Fruit fly (Drosophila melanogaster) whole organism, wandering third instar larva: Measurements from ENCODE around the gene Klp67A.

ENCODE experiments used
- Abd-B ChIP-seq: fragments of >200 bp; optimal IDR thresholded peaks from 2 replicates; lab custom pipeline; 2017; ENCODE audit warnings: missing biosample characterization, missing genetic modification characterization
- CG32264 ChIP-seq: fragments of 200-800 bp; sonication (Bioruptor generic); optimal IDR thresholded peaks from 2 replicates; lab custom pipeline; 2016; ENCODE audit warnings: missing biosample characterization, missing genetic modification characterization
- CG9705 ChIP-seq: fragments of 200-800 bp; sonication (Bioruptor generic); optimal IDR thresholded peaks from 2 replicates; lab custom pipeline; 2018; ENCODE audit warnings: missing biosample characterization, mild to moderate bottlenecking, missing genetic modification characterization
- CrebA ChIP-seq: fragments of 200-800 bp; sonication (Bioruptor generic); optimal IDR thresholded peaks from 2 replicates; lab custom pipeline; 2016; ENCODE audit warnings: missing biosample characterization, mild to moderate bottlenecking, missing genetic modification characterization, borderline replicate concordance
- Dfd ChIP-seq: fragments of >200 bp; optimal IDR thresholded peaks from 2 replicates; lab custom pipeline; 2017; ENCODE audit warnings: missing biosample characterization, missing genetic modification characterization
- Dif ChIP-seq: fragments of 200-275, 200-300 bp; sonication (Bioruptor generic); optimal IDR thresholded peaks from 2 replicates; lab custom pipeline; 2018; ENCODE audit warnings: missing biosample characterization, missing genetic modification characterization; ENCODE audit not compliant: partially characterized antibody
- GATAd ChIP-seq: sonication (Bioruptor generic); optimal IDR thresholded peaks from 2 replicates; lab custom pipeline; 2016; ENCODE audit warnings: missing biosample characterization, missing genetic modification characterization
- Hnf4 ChIP-seq: fragments of 200-800 bp; sonication (Bioruptor generic); optimal IDR thresholded peaks from 2 replicates; lab custom pipeline; 2016; ENCODE audit warnings: missing biosample characterization, mild to moderate bottlenecking, missing genetic modification characterization
- Hr78 ChIP-seq: fragments of >200 bp; optimal IDR thresholded peaks from 2 replicates; lab custom pipeline; 2017; ENCODE audit warnings: missing biosample characterization, missing genetic modification characterization
- Hr83 ChIP-seq: fragments of 200-300 bp; sonication (Bioruptor generic); optimal IDR thresholded peaks from 2 replicates; lab custom pipeline; 2016; ENCODE audit warnings: missing biosample characterization, mild to moderate bottlenecking, missing genetic modification characterization, moderate library complexity; ENCODE audit not compliant: poor library complexity, severe bottlenecking
- Jra ChIP-seq: sonication (Bioruptor generic); optimal IDR thresholded peaks from 2 replicates; lab custom pipeline; 2016; ENCODE audit warnings: missing biosample characterization, missing genetic modification characterization
- Mio ChIP-seq: sonication (Bioruptor generic); optimal IDR thresholded peaks from 2 replicates; lab custom pipeline; 2016; ENCODE audit warnings: missing biosample characterization, missing genetic modification characterization
- Myc ChIP-seq: fragments of >200 bp; optimal IDR thresholded peaks from 2 replicates; lab custom pipeline; 2017
- OdsH ChIP-seq: fragments of 200-800 bp; sonication (Bioruptor generic); optimal IDR thresholded peaks from 2 replicates; lab custom pipeline; 2016; ENCODE audit warnings: missing biosample characterization, mild to moderate bottlenecking, missing genetic modification characterization
- Rel ChIP-seq, 2 experiments: fragments of 200-800 bp; sonication (Bioruptor generic) in 1 of 2; optimal IDR thresholded peaks; 2 replicates in 1 of 2; 3 replicates in 1 of 2; lab custom pipeline; 2016 to 2019; ENCODE audit warnings: mild to moderate bottlenecking in 2 of 2, missing biosample characterization in 2 of 2, missing genetic modification characterization in 2 of 2, moderate library complexity in 1 of 2
- Sp1 ChIP-seq: fragments of 200-800 bp; sonication (Bioruptor generic); optimal IDR thresholded peaks from 3 replicates; lab custom pipeline; 2019; ENCODE audit warnings: missing biosample characterization, mild to moderate bottlenecking, missing genetic modification characterization, moderate library complexity
- Vsx2 ChIP-seq: fragments of 200-300, 225-300 bp; sonication (Bioruptor generic); optimal IDR thresholded peaks from 2 replicates; lab custom pipeline; 2018; ENCODE audit warnings: missing biosample characterization, missing genetic modification characterization; ENCODE audit not compliant: partially characterized antibody
- br ChIP-seq: fragments of 200-800 bp; sonication (Bioruptor generic); optimal IDR thresholded peaks from 2 replicates; lab custom pipeline; 2016; ENCODE audit warnings: missing biosample characterization, missing genetic modification characterization
- brk ChIP-seq: fragments of 200-800 bp; sonication (Bioruptor generic); optimal IDR thresholded peaks from 2 replicates; lab custom pipeline; 2016; ENCODE audit warnings: missing biosample characterization, mild to moderate bottlenecking, missing genetic modification characterization
- dl ChIP-seq, 2 experiments: fragments of 175-275, 200-275 bp in 1 of 2; fragments of 200-275 bp in 1 of 2; sonication (Bioruptor generic); optimal IDR thresholded peaks; lab custom pipeline; 2018; ENCODE audit warnings: mild to moderate bottlenecking in 2 of 2, missing biosample characterization in 2 of 2, missing genetic modification characterization in 2 of 2, moderate library complexity in 2 of 2; ENCODE audit not compliant: partially characterized antibody in 2 of 2, insufficient read depth in 1 of 2
- dsf ChIP-seq: sonication (Bioruptor generic); optimal IDR thresholded peaks from 2 replicates; lab custom pipeline; 2016; ENCODE audit warnings: missing biosample characterization, missing genetic modification characterization, borderline replicate concordance
- ey ChIP-seq: fragments of 200-800 bp; sonication (Bioruptor generic); optimal IDR thresholded peaks from 2 replicates; lab custom pipeline; 2016; ENCODE audit warnings: missing biosample characterization, missing genetic modification characterization
- foxo ChIP-seq, 2 experiments: fragments of 200-800 bp; sonication (Bioruptor generic); optimal IDR thresholded peaks; 2 replicates in 1 of 2; 3 replicates in 1 of 2; lab custom pipeline; 2016 to 2017; ENCODE audit warnings: missing biosample characterization in 2 of 2, missing genetic modification characterization in 2 of 2
- jim ChIP-seq: fragments of 175-275, 200-325 bp; sonication (Bioruptor generic); optimal IDR thresholded peaks from 2 replicates; lab custom pipeline; 2016; ENCODE audit warnings: missing biosample characterization, mild to moderate bottlenecking, missing genetic modification characterization
- lola ChIP-seq: fragments of >200 bp; optimal IDR thresholded peaks from 2 replicates; lab custom pipeline; 2017; ENCODE audit warnings: missing biosample characterization, missing genetic modification characterization
- pan ChIP-seq: fragments of >200 bp; optimal IDR thresholded peaks from 2 replicates; lab custom pipeline; 2017
- psq ChIP-seq: fragments of 200-800 bp; sonication (Bioruptor generic); optimal IDR thresholded peaks from 3 replicates; lab custom pipeline; 2017; ENCODE audit warnings: missing biosample characterization, mild to moderate bottlenecking, missing genetic modification characterization, moderate library complexity
- rgr ChIP-seq: fragments of 200-800 bp; sonication (Bioruptor generic); optimal IDR thresholded peaks from 3 replicates; lab custom pipeline; 2016; ENCODE audit warnings: missing biosample characterization, mild to moderate bottlenecking, missing genetic modification characterization
- sage ChIP-seq: fragments of 200-800 bp; sonication (Bioruptor generic); optimal IDR thresholded peaks from 2 replicates; lab custom pipeline; 2016; ENCODE audit warnings: missing biosample characterization, mild to moderate bottlenecking, missing genetic modification characterization
- tai ChIP-seq: sonication (Bioruptor generic); optimal IDR thresholded peaks from 2 replicates; lab custom pipeline; 2016; ENCODE audit warnings: missing biosample characterization, missing genetic modification characterization
- usp ChIP-seq: fragments of >200 bp; optimal IDR thresholded peaks from 2 replicates; lab custom pipeline; 2017; ENCODE audit warnings: missing biosample characterization, missing genetic modification characterization

Klp67A gene

dm6 chr3L:9368665-9369064 lies 1.8 kb upstream of the Klp67A start:
- TF ChIP-seq brk (no peak), GATAd (GFP tag; lab: Kevin White, UChicago) (no peak), Hr78 (GFP tag; lab: Kevin White, UChicago) (no peak), jim (GFP tag; lab: Kevin White, UChicago) (no peak), CG9705 (GFP tag; lab: Kevin White, UChicago) (no peak), sage (GFP tag; lab: Kevin White, UChicago) (no peak), Abd-B (GFP tag; lab: Kevin White, UChicago) (no peak), Rel (GFP tag; optimal IDR thresholded peaks at IDR 0.05; lab: Kevin White, UChicago) (no peak), Rel (tag; optimal IDR thresholded peaks at IDR 0.05; lab: Kevin White, UChicago) (no peak), Myc (lab: Kevin White, UChicago) (no peak), lola (no peak), tai (no peak), CrebA (GFP tag; lab: Kevin White, UChicago) (no peak)

dm6 chr3L:9367431-9367867 lies 603 bp upstream of the Klp67A start:
- TF ChIP-seq Rel (GFP tag; optimal IDR thresholded peaks at IDR 0.05; lab: Kevin White, UChicago) (no peak), Rel (tag; optimal IDR thresholded peaks at IDR 0.05; lab: Kevin White, UChicago) (peak; percentile 88), Sp1 (GFP tag; lab: Kevin White, UChicago) (peak; percentile 22), Mio (no peak), CG32264 (GFP tag; lab: Kevin White, UChicago) (no peak), tai (no peak)

dm6 chr3L:9364131-9364530 lies 2.7 kb downstream of the Klp67A start, which contains the start of gene mRRF1:
Gene mRRF1 (plus strand): TSS chr3L:9364350.
- TF ChIP-seq pan (lab: Kevin White, UChicago) (no peak), Dif (GFP tag; lab: Kevin White, UChicago) (no peak), Dfd (GFP tag; lab: Kevin White, UChicago) (no peak), sage (GFP tag; lab: Kevin White, UChicago) (peak; percentile 27), Rel (GFP tag; optimal IDR thresholded peaks at IDR 0.05; lab: Kevin White, UChicago) (no peak), Rel (tag; optimal IDR thresholded peaks at IDR 0.05; lab: Kevin White, UChicago) (no peak)

dm6 chr3L:9361894-9362293 lies 5.0 kb downstream of the Klp67A start, which contains the start of gene CG34456:
Gene CG34456 (plus strand): TSS chr3L:9362108.
- TF ChIP-seq br (GFP tag; lab: Kevin White, UChicago) (peak; percentile 51), Vsx2 (no peak), rgr (GFP tag; lab: Kevin White, UChicago) (no peak), Jra (GFP tag; lab: Kevin White, UChicago) (no peak), CG9705 (GFP tag; lab: Kevin White, UChicago) (no peak), Rel (GFP tag; optimal IDR thresholded peaks at IDR 0.05; lab: Kevin White, UChicago) (no peak), Rel (tag; optimal IDR thresholded peaks at IDR 0.05; lab: Kevin White, UChicago) (peak; percentile 83), Hr78 (GFP tag; lab: Kevin White, UChicago) (no peak)

dm6 chr3L:9360217-9360692 lies 6.6 kb downstream of the Klp67A start, which contains the start of gene Pdxk:
Gene Pdxk (plus strand): TSS chr3L:9360316.
- TF ChIP-seq rgr (GFP tag; lab: Kevin White, UChicago): peak; percentile 42
- TF ChIP-seq tai: no peak
- TF ChIP-seq ey (GFP tag; lab: Kevin White, UChicago): no peak
- peak; percentile 28 for TF ChIP-seq Dif (GFP tag; lab: Kevin White, UChicago)
- peak in 1 of 2 experiments; percentile 35 for TF ChIP-seq dl (GFP tag; optimal IDR thresholded peaks at IDR 0.05; lab: Kevin White, UChicago; ENCODE audit: insufficient read depth in 1 of 2, partially characterized antibody in 2 of 2)
- peak; percentile 51 for TF ChIP-seq Sp1 (GFP tag; lab: Kevin White, UChicago)
- no peak for TF ChIP-seq Rel (GFP tag; optimal IDR thresholded peaks at IDR 0.05; lab: Kevin White, UChicago)
- TF ChIP-seq Rel (tag; optimal IDR thresholded peaks at IDR 0.05; lab: Kevin White, UChicago): peak; percentile 87

- TF ChIP-seq Hr83 (GFP tag; lab: Kevin White, UChicago) (peak; percentile 57), Myc (lab: Kevin White, UChicago) (no peak), OdsH (GFP tag; lab: Kevin White, UChicago) (peak; percentile 27), usp (GFP tag; lab: Kevin White, UChicago) (no peak), Sp1 (GFP tag; lab: Kevin White, UChicago) (peak; percentile 5), sage (GFP tag; lab: Kevin White, UChicago) (peak; percentile 45), rgr (GFP tag; lab: Kevin White, UChicago) (peak; percentile 36), dsf (GFP tag; lab: Kevin White, UChicago) (no peak), Hr78 (GFP tag; lab: Kevin White, UChicago) (no peak), CG32264 (GFP tag; lab: Kevin White, UChicago) (no peak), psq (GFP tag; lab: Kevin White, UChicago) (peak; percentile 57), foxo (GFP tag; optimal IDR thresholded peaks at IDR 0.05; lab: Kevin White, UChicago) (peak; percentile 19 to 38), brk (peak; percentile 56), tai (no peak), Rel (GFP tag; optimal IDR thresholded peaks at IDR 0.05; lab: Kevin White, UChicago) (no peak), Rel (tag; optimal IDR thresholded peaks at IDR 0.05; lab: Kevin White, UChicago) (peak; percentile 31), Hnf4 (peak; percentile 35)
Observed at dm6 chr3L:9358713-9359040, 8.2 kb downstream of the Klp67A start, which contains the start of the genes UGP and Svip. Gene UGP (minus strand): TSS chr3L:9358935. Gene Svip (plus strand): TSS chr3L:9358999.
